Worm (Caenorhabditis elegans) whole organism, L3 larva: Measurements from ENCODE around the gene str-38.

Experiments
- ceh-82 ChIP-seq: fragments of 150-350 bp; optimal IDR thresholded peaks from 2 replicates; lab custom pipeline; 2014; ENCODE audit warnings: missing biosample characterization, missing genetic modification characterization
- elt-1 ChIP-seq: fragments of 150-350 bp; optimal IDR thresholded peaks from 2 replicates; lab custom pipeline; 2014; ENCODE audit warnings: missing biosample characterization, missing genetic modification characterization
- mml-1 ChIP-seq: fragments of 150-350 bp; sonication (generic microtip); optimal IDR thresholded peaks from 3 replicates; lab custom pipeline; 2014; ENCODE audit warnings: missing biosample characterization, missing genetic modification characterization
- nhr-76 ChIP-seq: fragments of 150-350 bp; sonication (generic microtip); optimal IDR thresholded peaks from 5 replicates; lab custom pipeline; 2014; ENCODE audit warnings: missing biosample characterization, missing genetic modification characterization
- sea-2 ChIP-seq: fragments of 150-350 bp; sonication (generic microtip); optimal IDR thresholded peaks from 4 replicates; lab custom pipeline; 2014; ENCODE audit warnings: missing biosample characterization, missing genetic modification reagents, missing genetic modification characterization

ce11 chrV:15689952-15690351 lies 42.2 kb downstream of the str-38 start, which contains the start of gene nhr-268:
- TF ChIP-seq elt-1 (no peak), nhr-76 (tag; lab: Kevin White, UChicago) (no peak), sea-2 (GFP tag; lab: Kevin White, UChicago) (no peak), mml-1 (tag; lab: Kevin White, UChicago) (no peak), ceh-82 (tag; lab: Kevin White, UChicago) (no peak)
